Worm (Caenorhabditis elegans) whole organism, young adult: ENCODE results near the gene srsx-27.

Experiments used
- B0336.3 ChIP-seq: fragments of 200-800 bp; sonication (Bioruptor generic); IDR thresholded peaks from 2 replicates; pipeline ENCODE4 v1.3.6; 2022; ENCODE audit warnings: missing genetic modification characterization, missing compliant biosample characterization
- F52B5.7 ChIP-seq: sonication (generic microtip); optimal IDR thresholded peaks from 2 replicates; lab custom pipeline; 2016; ENCODE audit warnings: mild to moderate bottlenecking, missing genetic modification characterization, missing compliant biosample characterization
- K11D2.4 ChIP-seq: fragments of 200-800 bp; sonication (Bioruptor generic); IDR thresholded peaks from 2 replicates; pipeline ENCODE4 v1.3.6; 2022; ENCODE audit warnings: missing genetic modification reagents, missing genetic modification characterization, missing compliant biosample characterization
- K12H6.12 ChIP-seq: fragments of 200-800 bp; sonication (Bioruptor generic); optimal IDR thresholded peaks from 2 replicates; lab custom pipeline; 2018; ENCODE audit warnings: mild to moderate bottlenecking, missing genetic modification characterization, missing compliant biosample characterization
- ZK185.1 ChIP-seq: sonication (generic microtip); optimal IDR thresholded peaks from 2 replicates; lab custom pipeline; 2016; ENCODE audit warnings: mild to moderate bottlenecking, missing genetic modification characterization, missing compliant biosample characterization; ENCODE audit not compliant: poor library complexity, severe bottlenecking
- cebp-1 ChIP-seq, 2 experiments: fragments of 200-800 bp in 1 of 2; sonication (Bioruptor generic) in 1 of 2; sonication (generic microtip) in 1 of 2; IDR thresholded peaks in 1 of 2; optimal IDR thresholded peaks in 1 of 2; 2 replicates each; pipeline versions ENCODE4 v1.3.6 to Lab custom; 2017 to 2022; ENCODE audit warnings: missing compliant biosample characterization in 2 of 2, missing genetic modification characterization in 2 of 2, mild to moderate bottlenecking in 1 of 2, missing genetic modification reagents in 1 of 2, moderate library complexity in 1 of 2
- chd-7 ChIP-seq: sonication (generic microtip); optimal IDR thresholded peaks from 2 replicates; lab custom pipeline; 2016; ENCODE audit warnings: mild to moderate bottlenecking, missing genetic modification characterization, moderate library complexity, missing compliant biosample characterization
- die-1 ChIP-seq: sonication (generic microtip); optimal IDR thresholded peaks from 2 replicates; lab custom pipeline; 2016; ENCODE audit warnings: missing genotype, mild to moderate bottlenecking, missing genetic modification characterization, missing compliant biosample characterization
- egrh-3 ChIP-seq: fragments of 200-800 bp; sonication (Bioruptor generic); IDR thresholded peaks from 2 replicates; pipeline ENCODE4 v1.3.6; 2022; ENCODE audit warnings: missing genetic modification reagents, missing genetic modification characterization, missing compliant biosample characterization
- hrde-1 ChIP-seq: sonication (generic microtip); optimal IDR thresholded peaks from 2 replicates; lab custom pipeline; 2016; ENCODE audit warnings: missing genetic modification characterization, mild to moderate bottlenecking, missing compliant biosample characterization, moderate library complexity, missing genotype, missing genetic modification reagents, borderline replicate concordance
- hsf-1 ChIP-seq: fragments of 200-800 bp; sonication (Bioruptor generic); IDR thresholded peaks from 2 replicates; pipeline ENCODE4 v1.3.6; 2022; ENCODE audit warnings: missing genetic modification reagents, missing genetic modification characterization, missing compliant biosample characterization
- lin-54 ChIP-seq: fragments of 200-800 bp; sonication (Bioruptor generic); optimal IDR thresholded peaks from 2 replicates; lab custom pipeline; 2018; ENCODE audit warnings: mild to moderate bottlenecking, missing genetic modification characterization, missing compliant biosample characterization
- madf-3 ChIP-seq: fragments of 200-800 bp; sonication (Bioruptor generic); IDR thresholded peaks from 2 replicates; pipeline ENCODE4 v1.3.6; 2022; ENCODE audit warnings: missing genetic modification reagents, missing genetic modification characterization, missing compliant biosample characterization
- madf-6 ChIP-seq: fragments of 200-800 bp; sonication (Bioruptor generic); IDR thresholded peaks from 2 replicates; pipeline ENCODE4 v1.3.6; 2022; ENCODE audit warnings: missing genetic modification reagents, missing genetic modification characterization, missing compliant biosample characterization
- mxl-1 ChIP-seq: sonication (generic microtip); optimal IDR thresholded peaks from 2 replicates; lab custom pipeline; 2016; ENCODE audit warnings: missing genetic modification characterization, missing compliant biosample characterization
- nfyb-1 ChIP-seq: fragments of 200-800 bp; sonication (Bioruptor generic); IDR thresholded peaks from 2 replicates; pipeline ENCODE4 v1.3.6; 2022; ENCODE audit warnings: missing genetic modification reagents, missing genetic modification characterization, missing compliant biosample characterization
- nhr-80 ChIP-seq: sonication (generic microtip); optimal IDR thresholded peaks from 2 replicates; lab custom pipeline; 2016; ENCODE audit warnings: missing genetic modification characterization, missing compliant biosample characterization
- rpc-1 ChIP-seq, 2 experiments: fragments of 150-350 bp in 1 of 2; sonication (generic microtip) in 1 of 2; optimal IDR thresholded peaks; 2 replicates each; lab custom pipeline; 2014 to 2018; ENCODE audit warnings: missing biosample characterization in 1 of 2, missing genetic modification characterization in 1 of 2, missing genetic modification reagents in 1 of 2, missing genotype in 1 of 2
- sea-2 ChIP-seq: fragments of 200-800 bp; sonication (Bioruptor generic); IDR thresholded peaks from 2 replicates; pipeline ENCODE4 v1.3.6; 2022; ENCODE audit warnings: missing genetic modification characterization, missing compliant biosample characterization
- snpc-1.1 ChIP-seq: sonication (generic microtip); optimal IDR thresholded peaks from 2 replicates; lab custom pipeline; 2017; ENCODE audit warnings: missing genetic modification characterization, mild to moderate bottlenecking, missing compliant biosample characterization, antibody characterized with exemption, moderate library complexity, missing genotype, missing genetic modification reagents; ENCODE audit not compliant: insufficient read depth
- sptf-2 ChIP-seq: fragments of 200-800 bp; sonication (Bioruptor generic); optimal IDR thresholded peaks from 2 replicates; lab custom pipeline; 2018; ENCODE audit warnings: mild to moderate bottlenecking, missing genetic modification characterization, missing compliant biosample characterization
- zim-3 ChIP-seq: sonication (generic microtip); optimal IDR thresholded peaks from 2 replicates; lab custom pipeline; 2017; ENCODE audit warnings: mild to moderate bottlenecking, missing genetic modification characterization, moderate library complexity, missing compliant biosample characterization
- ztf-25 ChIP-seq: fragments of 200-800 bp; sonication (Bioruptor generic); IDR thresholded peaks from 2 replicates; pipeline ENCODE4 v1.3.6; 2022; ENCODE audit warnings: missing genetic modification reagents, missing genetic modification characterization, missing compliant biosample characterization

Gene srsx-27

ce11 chrV:10191242-10191641 lies 41.4 kb downstream of the srsx-27 start:
- TF ChIP-seq madf-3 (GFP tag; lab: Robert Waterston, UW) = no peak
- TF ChIP-seq sptf-2 = no peak
- no peak for TF ChIP-seq K12H6.12 (tag; lab: Kevin White, UChicago)
- TF ChIP-seq hsf-1 (GFP tag; lab: Robert Waterston, UW) = no peak
- TF ChIP-seq nhr-80 (tag; lab: Kevin White, UChicago) = peak; percentile 23
- no peak for TF ChIP-seq lin-54 (GFP tag; lab: Kevin White, UChicago)
- TF ChIP-seq hrde-1 = no peak
- no peak for TF ChIP-seq ztf-25

ce11 chrV:10198386-10198785 lies 48.6 kb downstream of the srsx-27 start, which contains the start of gene ZK856.6:
Gene ZK856.6 (plus strand): TSS chrV:10198686.
- no peak for TF ChIP-seq rpc-1 (optimal IDR thresholded peaks at IDR 0.05; lab: Kevin White, UChicago)
- no peak for TF ChIP-seq rpc-1 (tag; optimal IDR thresholded peaks at IDR 0.05; lab: Kevin White, UChicago)
- no peak for TF ChIP-seq sea-2 (GFP tag; lab: Robert Waterston, UW)
- TF ChIP-seq K11D2.4 (GFP tag; lab: Robert Waterston, UW) = no peak
- no peak for TF ChIP-seq snpc-1.1 (tag; lab: Kevin White, UChicago)
- no peak for TF ChIP-seq egrh-3
- no peak for TF ChIP-seq zim-3 (tag; lab: Kevin White, UChicago)
- TF ChIP-seq hsf-1 (GFP tag; lab: Robert Waterston, UW) = no peak
- TF ChIP-seq ZK185.1 (tag; lab: Kevin White, UChicago) = no peak
- TF ChIP-seq mxl-1 (tag; lab: Kevin White, UChicago) = no peak
- no peak for TF ChIP-seq F52B5.7 (tag; lab: Kevin White, UChicago)
- no peak for TF ChIP-seq chd-7 (tag; lab: Kevin White, UChicago)
- no peak for TF ChIP-seq die-1
- TF ChIP-seq B0336.3 (GFP tag; lab: Robert Waterston, UW) = no peak
- TF ChIP-seq madf-6 = no peak
- TF ChIP-seq nfyb-1 (GFP tag; lab: Robert Waterston, UW) = no peak
- no peak for TF ChIP-seq cebp-1 (GFP tag; IDR thresholded peaks at IDR 0.05; lab: Robert Waterston, UW)
- TF ChIP-seq cebp-1 (tag; optimal IDR thresholded peaks at IDR 0.05; lab: Kevin White, UChicago) = no peak
- TF ChIP-seq, all 124 proteins: peak for 0
